Worm (Caenorhabditis elegans) whole organism, L3 larva: Measurements from ENCODE around the gene clec-183.

Experiments
- egl-5 ChIP-seq: fragments of 150-350 bp; optimal IDR thresholded peaks from 2 replicates; lab custom pipeline; 2017; ENCODE audit warnings: missing biosample characterization, missing genetic modification reagents, missing genetic modification characterization, inconsistent platforms
- elt-2 ChIP-seq: sonication (generic microtip); optimal IDR thresholded peaks from 2 replicates; lab custom pipeline; 2016; ENCODE audit warnings: missing genetic modification reagents, mild to moderate bottlenecking, missing genetic modification characterization, missing compliant biosample characterization
- jun-1 ChIP-seq: fragments of 150-350 bp; optimal IDR thresholded peaks from 2 replicates; lab custom pipeline; 2014; ENCODE audit warnings: missing biosample characterization, missing genetic modification reagents, missing genetic modification characterization
- mdl-1 ChIP-seq: fragments of 150-350 bp; optimal IDR thresholded peaks from 2 replicates; lab custom pipeline; 2014; ENCODE audit warnings: missing biosample characterization, missing genetic modification characterization
- nhr-43 ChIP-seq: sonication (generic microtip); optimal IDR thresholded peaks from 2 replicates; lab custom pipeline; 2016; ENCODE audit warnings: mild to moderate bottlenecking, missing genetic modification characterization, missing compliant biosample characterization; ENCODE audit not compliant: poor library complexity, severe bottlenecking
- nhr-77 ChIP-seq: fragments of 150-350 bp; optimal IDR thresholded peaks from 2 replicates; lab custom pipeline; 2014; ENCODE audit warnings: missing biosample characterization, missing genetic modification characterization
- pha-4 ChIP-seq: fragments of 150-350 bp; optimal IDR thresholded peaks from 2 replicates; lab custom pipeline; 2014; ENCODE audit warnings: missing biosample characterization, missing genetic modification reagents, missing genetic modification characterization
- pqm-1 ChIP-seq: fragments of 150-350 bp; optimal IDR thresholded peaks from 2 replicates; lab custom pipeline; 2017; ENCODE audit warnings: missing biosample characterization, missing genetic modification characterization, inconsistent platforms
- unc-62 ChIP-seq: fragments of 150-350 bp; sonication (generic microtip); optimal IDR thresholded peaks from 4 replicates; lab custom pipeline; 2014; ENCODE audit warnings: missing biosample characterization, missing genetic modification reagents, missing genetic modification characterization
- zag-1 ChIP-seq: fragments of 150-350 bp; optimal IDR thresholded peaks from 2 replicates; lab custom pipeline; 2014; ENCODE audit warnings: missing biosample characterization, missing genetic modification characterization

clec-183 gene

ce11 chrIV:9376550-9376949 lies 48.7 kb downstream of the clec-183 start (continued):
- TF ChIP-seq nhr-43 (tag; lab: Kevin White, UChicago) = peak; percentile 25
- TF ChIP-seq nhr-77 (tag; lab: Kevin White, UChicago) = no peak
- no peak for TF ChIP-seq jun-1 (tag; lab: Kevin White, UChicago)
- no peak for TF ChIP-seq mdl-1
- TF ChIP-seq pha-4 (tag; lab: Kevin White, UChicago) = no peak
- TF ChIP-seq, all 47 proteins: peak for 4

ce11 chrIV:9378272-9378671 lies 50.5 kb downstream of the clec-183 start, which contains the start of gene C10C5.4:
Gene C10C5.4, plus strand, starts transcription at chrIV:9378552.
- TF ChIP-seq elt-2 = peak; percentile 42
- TF ChIP-seq pqm-1 (tag; lab: Kevin White, UChicago) = no peak
- no peak for TF ChIP-seq egl-5 (tag; lab: Kevin White, UChicago)
- no peak for TF ChIP-seq jun-1 (tag; lab: Kevin White, UChicago)
- TF ChIP-seq unc-62 (GFP tag; lab: Kevin White, UChicago) = no peak
- no peak for TF ChIP-seq zag-1 (tag; lab: Kevin White, UChicago)
- TF ChIP-seq, all 47 proteins: peak for 1
